Worm (Caenorhabditis elegans) whole organism, young adult: ENCODE data around the gene cyp-35C1.
A peak's percentile ranks its signal among the peaks of the same experiment; 100 is the strongest.

Source experiments
- B0261.1 ChIP-seq: sonication (generic microtip); optimal IDR thresholded peaks from 2 replicates; lab custom pipeline; 2016; ENCODE audit warnings: mild to moderate bottlenecking, missing genetic modification characterization, moderate library complexity, missing compliant biosample characterization
- B0336.3 ChIP-seq: fragments of 200-800 bp; sonication (Bioruptor generic); IDR thresholded peaks from 2 replicates; pipeline ENCODE4 v1.3.6; 2022; ENCODE audit warnings: missing genetic modification characterization, missing compliant biosample characterization
- D2030.7 ChIP-seq: fragments of 200-800 bp; sonication (Bioruptor generic); IDR thresholded peaks from 2 replicates; pipeline ENCODE4 v1.3.6; 2022; ENCODE audit warnings: missing genetic modification reagents, missing genetic modification characterization, missing compliant biosample characterization
- F22D6.2 ChIP-seq: sonication (generic microtip); optimal IDR thresholded peaks from 2 replicates; lab custom pipeline; 2016; ENCODE audit warnings: mild to moderate bottlenecking, missing genetic modification characterization, missing compliant biosample characterization
- F23B12.7 ChIP-seq: sonication (generic microtip); optimal IDR thresholded peaks from 2 replicates; lab custom pipeline; 2017; ENCODE audit warnings: missing genetic modification characterization, mild to moderate bottlenecking, missing compliant biosample characterization, antibody characterized with exemption, moderate library complexity; ENCODE audit not compliant: insufficient read depth
- F57A8.1 ChIP-seq: fragments of 200-800 bp; sonication (Bioruptor generic); optimal IDR thresholded peaks from 2 replicates; lab custom pipeline; 2018; ENCODE audit warnings: mild to moderate bottlenecking, missing genetic modification characterization, moderate library complexity, missing compliant biosample characterization
- K12H6.12 ChIP-seq: fragments of 200-800 bp; sonication (Bioruptor generic); optimal IDR thresholded peaks from 2 replicates; lab custom pipeline; 2018; ENCODE audit warnings: mild to moderate bottlenecking, missing genetic modification characterization, missing compliant biosample characterization
- Y53F4B.3 ChIP-seq: fragments of 200-800 bp; sonication (Bioruptor generic); IDR thresholded peaks from 2 replicates; pipeline ENCODE4 v1.3.6; 2022; ENCODE audit warnings: missing genetic modification reagents, missing genetic modification characterization, missing compliant biosample characterization
- ZK185.1 ChIP-seq: sonication (generic microtip); optimal IDR thresholded peaks from 2 replicates; lab custom pipeline; 2016; ENCODE audit warnings: mild to moderate bottlenecking, missing genetic modification characterization, missing compliant biosample characterization; ENCODE audit not compliant: poor library complexity, severe bottlenecking
- akir-1 ChIP-seq: fragments of 200-800 bp; sonication (Bioruptor generic); optimal IDR thresholded peaks from 2 replicates; lab custom pipeline; 2018; ENCODE audit warnings: mild to moderate bottlenecking, missing genetic modification characterization, moderate library complexity, missing compliant biosample characterization
- athp-1 ChIP-seq: sonication (generic microtip); optimal IDR thresholded peaks from 2 replicates; lab custom pipeline; 2017; ENCODE audit warnings: mild to moderate bottlenecking, missing genetic modification characterization, missing compliant biosample characterization
- attf-5 ChIP-seq: fragments of 200-800 bp; sonication (Bioruptor generic); optimal IDR thresholded peaks from 2 replicates; lab custom pipeline; 2018; ENCODE audit warnings: mild to moderate bottlenecking, missing genetic modification characterization, missing compliant biosample characterization
- bed-2 ChIP-seq: fragments of 200-800 bp; sonication (Bioruptor generic); IDR thresholded peaks from 2 replicates; pipeline ENCODE4 v1.3.6; 2022; ENCODE audit warnings: missing genetic modification reagents, missing genetic modification characterization, missing compliant biosample characterization
- ccch-3 ChIP-seq: fragments of 200-800 bp; sonication (Bioruptor generic); optimal IDR thresholded peaks from 2 replicates; lab custom pipeline; 2018; ENCODE audit warnings: mild to moderate bottlenecking, missing genetic modification characterization, missing compliant biosample characterization
- cebp-2 ChIP-seq: fragments of 200-800 bp; sonication (Bioruptor generic); IDR thresholded peaks from 2 replicates; pipeline ENCODE4 v1.3.6; 2022; ENCODE audit warnings: missing genetic modification characterization, missing compliant biosample characterization
- ceh-100 ChIP-seq: fragments of 200-800 bp; sonication (Bioruptor generic); IDR thresholded peaks from 2 replicates; pipeline ENCODE4 v1.3.6; 2022; ENCODE audit warnings: missing genetic modification reagents, missing genetic modification characterization, missing compliant biosample characterization
- ceh-40 ChIP-seq: fragments of 200-800 bp; sonication (Bioruptor generic); IDR thresholded peaks from 2 replicates; pipeline ENCODE4 v1.3.6; 2022; ENCODE audit warnings: missing genetic modification characterization, missing compliant biosample characterization
- ceh-79 ChIP-seq: sonication (generic microtip); optimal IDR thresholded peaks from 2 replicates; lab custom pipeline; 2017; ENCODE audit warnings: mild to moderate bottlenecking, missing genetic modification characterization, missing compliant biosample characterization
- efl-1 ChIP-seq: fragments of 150-350 bp; optimal IDR thresholded peaks from 2 replicates; lab custom pipeline; 2014; ENCODE audit warnings: missing biosample characterization, missing genetic modification reagents, missing genetic modification characterization
- fkh-3 ChIP-seq: sonication (generic microtip); optimal IDR thresholded peaks from 2 replicates; lab custom pipeline; 2016; ENCODE audit warnings: mild to moderate bottlenecking, missing genetic modification characterization, missing compliant biosample characterization
- gei-17 ChIP-seq: fragments of 200-800 bp; sonication (Bioruptor generic); optimal IDR thresholded peaks from 2 replicates; lab custom pipeline; 2018; ENCODE audit warnings: mild to moderate bottlenecking, missing genetic modification characterization, missing compliant biosample characterization
- him-1 ChIP-seq: sonication (generic microtip); optimal IDR thresholded peaks from 2 replicates; lab custom pipeline; 2016; ENCODE audit warnings: missing genotype, missing genetic modification reagents, missing genetic modification characterization, missing compliant biosample characterization
- hrde-1 ChIP-seq: sonication (generic microtip); optimal IDR thresholded peaks from 2 replicates; lab custom pipeline; 2016; ENCODE audit warnings: missing genetic modification characterization, mild to moderate bottlenecking, missing compliant biosample characterization, moderate library complexity, missing genotype, missing genetic modification reagents, borderline replicate concordance
- lin-35 ChIP-seq, 3 experiments: fragments of 150-350 bp in 2 of 3; sonication (generic microtip) in 1 of 3; optimal IDR thresholded peaks; 2 replicates each; lab custom pipeline; 2014 to 2018; ENCODE audit warnings: missing biosample characterization in 3 of 3, missing genetic modification characterization in 3 of 3, missing genetic modification reagents in 3 of 3
- lin-40 ChIP-seq: sonication (generic microtip); optimal IDR thresholded peaks from 2 replicates; lab custom pipeline; 2016; ENCODE audit warnings: missing genetic modification characterization, mild to moderate bottlenecking, missing compliant biosample characterization, missing genotype, missing genetic modification reagents
- lsl-1 ChIP-seq: fragments of 200-800 bp; sonication (Bioruptor generic); optimal IDR thresholded peaks from 2 replicates; lab custom pipeline; 2018; ENCODE audit warnings: mild to moderate bottlenecking, missing genetic modification characterization, moderate library complexity, missing compliant biosample characterization
- madf-10 ChIP-seq: sonication (generic microtip); optimal IDR thresholded peaks from 2 replicates; lab custom pipeline; 2016; ENCODE audit warnings: mild to moderate bottlenecking, missing genetic modification characterization, missing compliant biosample characterization
- madf-8 ChIP-seq: fragments of 200-800 bp; sonication (Bioruptor generic); conservative IDR thresholded peaks from 2 replicates; pipeline ENCODE4 v1.3.6; 2022; ENCODE audit warnings: missing genetic modification reagents, missing genetic modification characterization, missing compliant biosample characterization
- nhr-179 ChIP-seq: sonication (generic microtip); optimal IDR thresholded peaks from 2 replicates; lab custom pipeline; 2016; ENCODE audit warnings: mild to moderate bottlenecking, missing genetic modification characterization, missing compliant biosample characterization
- nhr-27 ChIP-seq: fragments of 200-800 bp; sonication (Bioruptor generic); optimal IDR thresholded peaks from 2 replicates; lab custom pipeline; 2018; ENCODE audit warnings: mild to moderate bottlenecking, missing genetic modification characterization, moderate library complexity, missing compliant biosample characterization
- nhr-80 ChIP-seq: sonication (generic microtip); optimal IDR thresholded peaks from 2 replicates; lab custom pipeline; 2016; ENCODE audit warnings: missing genetic modification characterization, missing compliant biosample characterization
- nhr-90 ChIP-seq: sonication (generic microtip); optimal IDR thresholded peaks from 2 replicates; lab custom pipeline; 2016; ENCODE audit warnings: missing genotype, mild to moderate bottlenecking, missing genetic modification characterization, missing compliant biosample characterization
- pha-4 ChIP-seq: fragments of 150-350 bp; sonication (generic microtip); optimal IDR thresholded peaks from 2 replicates; lab custom pipeline; 2014; ENCODE audit warnings: missing biosample characterization, missing genetic modification reagents, missing genetic modification characterization
- rec-8 ChIP-seq, 2 experiments: sonication (generic microtip); optimal IDR thresholded peaks; 2 replicates each; lab custom pipeline; 2016; ENCODE audit warnings: mild to moderate bottlenecking in 2 of 2, missing genetic modification characterization in 2 of 2, missing genetic modification reagents in 2 of 2, missing genotype in 2 of 2, missing biosample characterization in 1 of 2, missing compliant biosample characterization in 1 of 2, moderate library complexity in 1 of 2
- repo-1 ChIP-seq: sonication (generic microtip); optimal IDR thresholded peaks from 2 replicates; lab custom pipeline; 2017; ENCODE audit warnings: mild to moderate bottlenecking, missing genetic modification characterization, missing compliant biosample characterization
- snpc-1.1 ChIP-seq: sonication (generic microtip); optimal IDR thresholded peaks from 2 replicates; lab custom pipeline; 2017; ENCODE audit warnings: missing genetic modification characterization, mild to moderate bottlenecking, missing compliant biosample characterization, antibody characterized with exemption, moderate library complexity, missing genotype, missing genetic modification reagents; ENCODE audit not compliant: insufficient read depth
- snpc-4 ChIP-seq, 5 experiments: fragments of 150-350 bp in 1 of 5; sonication (generic microtip) in 4 of 5; optimal IDR thresholded peaks; 2 replicates each; lab custom pipeline; 2014 to 2018; ENCODE audit warnings: missing genetic modification characterization in 5 of 5, missing biosample characterization in 3 of 5, antibody characterized with exemption in 2 of 5, mild to moderate bottlenecking in 2 of 5, missing compliant biosample characterization in 2 of 5, missing genotype in 2 of 5, moderate library complexity in 2 of 5, missing genetic modification reagents in 1 of 5
- somi-1 ChIP-seq: fragments of 200-800 bp; sonication (Bioruptor generic); optimal IDR thresholded peaks from 2 replicates; lab custom pipeline; 2018; ENCODE audit warnings: mild to moderate bottlenecking, missing genetic modification characterization, missing compliant biosample characterization
- tbp1 ChIP-seq: fragments of 200-800 bp; sonication (Bioruptor generic); optimal IDR thresholded peaks from 2 replicates; lab custom pipeline; 2018; ENCODE audit warnings: mild to moderate bottlenecking, missing genetic modification characterization, missing compliant biosample characterization
- tbx-9 ChIP-seq: sonication (generic microtip); optimal IDR thresholded peaks from 2 replicates; lab custom pipeline; 2016; ENCODE audit warnings: borderline replicate concordance, missing genetic modification characterization, inconsistent platforms, missing compliant biosample characterization
- unc-62 ChIP-seq: fragments of 150-350 bp; optimal IDR thresholded peaks from 2 replicates; lab custom pipeline; 2014; ENCODE audit warnings: missing biosample characterization, missing genetic modification reagents, missing genetic modification characterization
- xnd-1 ChIP-seq: sonication (generic microtip); optimal IDR thresholded peaks from 2 replicates; lab custom pipeline; 2016; ENCODE audit warnings: missing genotype, missing genetic modification reagents, missing genetic modification characterization, missing compliant biosample characterization
- zfh-2 ChIP-seq: fragments of 200-800 bp; sonication (Bioruptor generic); conservative IDR thresholded peaks from 2 replicates; pipeline ENCODE4 v1.3.6; 2022; ENCODE audit warnings: missing genetic modification reagents, missing genetic modification characterization, missing compliant biosample characterization
- ztf-18 ChIP-seq: sonication (generic microtip); optimal IDR thresholded peaks from 2 replicates; lab custom pipeline; 2016; ENCODE audit warnings: missing genotype, mild to moderate bottlenecking, missing genetic modification characterization, missing compliant biosample characterization
- ztf-25 ChIP-seq: fragments of 200-800 bp; sonication (Bioruptor generic); IDR thresholded peaks from 2 replicates; pipeline ENCODE4 v1.3.6; 2022; ENCODE audit warnings: missing genetic modification reagents, missing genetic modification characterization, missing compliant biosample characterization
- ztf-26 ChIP-seq: sonication (generic microtip); optimal IDR thresholded peaks from 2 replicates; lab custom pipeline; 2017; ENCODE audit warnings: missing genetic modification characterization, missing compliant biosample characterization
- ztf-28 ChIP-seq: fragments of 200-800 bp; sonication (Bioruptor generic); IDR thresholded peaks from 2 replicates; pipeline ENCODE4 v1.3.6; 2022; ENCODE audit warnings: missing genetic modification reagents, missing genetic modification characterization, missing compliant biosample characterization

cyp-35C1 gene

DNA sequence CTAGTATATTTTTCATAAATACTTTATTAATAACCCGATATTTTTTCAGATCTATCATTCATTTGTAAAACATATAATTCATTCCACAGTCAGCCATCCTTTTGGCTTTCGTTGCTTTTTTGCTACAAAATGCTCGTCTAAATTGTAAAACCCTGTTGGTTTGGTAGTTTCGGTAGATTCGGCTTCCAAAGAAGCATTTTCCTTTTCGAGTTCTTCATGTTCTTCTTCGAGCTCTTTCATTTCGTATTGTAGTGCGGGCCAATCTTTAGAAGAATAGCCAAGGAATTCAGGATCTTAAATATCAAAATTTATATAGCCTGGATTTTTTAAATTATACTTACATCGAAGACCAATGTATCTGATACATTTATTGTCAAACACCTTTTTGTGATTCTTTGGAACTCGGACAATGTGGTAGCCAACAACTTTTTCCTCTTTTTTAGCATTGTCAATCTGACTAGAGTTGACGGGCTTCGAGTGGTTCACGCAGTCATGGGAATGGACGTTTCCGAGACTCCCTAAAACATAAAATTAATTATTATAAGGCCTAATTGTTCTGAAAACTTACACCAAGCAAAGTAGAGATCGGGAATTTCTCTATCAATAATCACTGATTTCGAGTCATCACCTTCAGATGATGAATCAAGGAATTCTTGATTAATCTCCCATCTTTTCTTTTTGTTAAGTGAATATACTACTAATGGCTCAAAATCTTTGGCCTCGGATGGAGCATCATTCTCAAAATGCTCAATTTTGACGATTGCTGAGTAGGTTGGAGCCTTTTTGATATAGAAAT, 10.0 kb upstream of the cyp-35C1 start:
- no peak for TF ChIP-seq tbp1 (GFP tag; lab: Kevin White, UChicago)
- no peak for TF ChIP-seq madf-8 (GFP tag; lab: Robert Waterston, UW)
- no peak for TF ChIP-seq zfh-2
- TF ChIP-seq D2030.7, result no peak
- no peak for TF ChIP-seq ztf-18 (tag; lab: Kevin White, UChicago)
- TF ChIP-seq ztf-26 (tag; lab: Kevin White, UChicago), result no peak
- no peak for TF ChIP-seq nhr-27 (tag; lab: Kevin White, UChicago)
- TF ChIP-seq athp-1 (tag; lab: Kevin White, UChicago), result peak; percentile 1
- TF ChIP-seq tbx-9 (tag; lab: Kevin White, UChicago), result no peak
- no peak for TF ChIP-seq ceh-79
- no peak for TF ChIP-seq attf-5 (GFP tag; lab: Kevin White, UChicago)
- no peak for TF ChIP-seq pha-4
- no peak for TF ChIP-seq K12H6.12
- TF ChIP-seq bed-2, result no peak
- TF ChIP-seq xnd-1, result no peak
- TF ChIP-seq lin-35 (GFP tag; optimal IDR thresholded peaks at IDR 0.05; lab: Kevin White, UChicago), result peak in 1 of 3 experiments; percentile 39
- no peak for TF ChIP-seq unc-62 (GFP tag; lab: Kevin White, UChicago)
- no peak for TF ChIP-seq nhr-80 (tag; lab: Kevin White, UChicago)
- no peak for TF ChIP-seq lsl-1 (GFP tag; lab: Kevin White, UChicago)
- no peak for TF ChIP-seq ztf-25
- TF ChIP-seq lin-40 (tag; lab: Kevin White, UChicago), result no peak
- TF ChIP-seq B0336.3 (GFP tag; lab: Robert Waterston, UW), result peak; percentile 15
- TF ChIP-seq Y53F4B.3, result no peak
- TF ChIP-seq ZK185.1 (tag; lab: Kevin White, UChicago), result no peak
- no peak for TF ChIP-seq fkh-3 (tag; lab: Kevin White, UChicago)
- no peak for TF ChIP-seq cebp-2 (GFP tag; lab: Robert Waterston, UW)
- TF ChIP-seq gei-17 (GFP tag; lab: Kevin White, UChicago), result no peak
- no peak for TF ChIP-seq snpc-1.1
- TF ChIP-seq nhr-90 (tag; lab: Kevin White, UChicago), result no peak
- TF ChIP-seq somi-1 (GFP tag; lab: Kevin White, UChicago), result no peak
- no peak for TF ChIP-seq ccch-3 (GFP tag; lab: Kevin White, UChicago)
- no peak for TF ChIP-seq ceh-40
- no peak for TF ChIP-seq B0261.1 (tag; lab: Kevin White, UChicago)
- TF ChIP-seq ceh-100 (GFP tag; lab: Robert Waterston, UW), result no peak
- no peak for TF ChIP-seq F57A8.1 (GFP tag; lab: Kevin White, UChicago)
- TF ChIP-seq hrde-1 (tag; lab: Kevin White, UChicago), result no peak
- TF ChIP-seq F22D6.2 (tag; lab: Kevin White, UChicago), result no peak
- no peak for TF ChIP-seq repo-1 (tag; lab: Kevin White, UChicago)
- TF ChIP-seq madf-10, result no peak
- TF ChIP-seq efl-1, result no peak
- TF ChIP-seq akir-1 (GFP tag; lab: Kevin White, UChicago), result no peak
- TF ChIP-seq ztf-28, result peak; percentile 33; the same call in 1 of the 2 replicates
- TF ChIP-seq rec-8 (tag; optimal IDR thresholded peaks at IDR 0.05; lab: Kevin White, UChicago), result no peak
- TF ChIP-seq F23B12.7 (tag; lab: Kevin White, UChicago), result no peak
- TF ChIP-seq snpc-4 (GFP tag; optimal IDR thresholded peaks at IDR 0.05; lab: Kevin White, UChicago), result no peak
- TF ChIP-seq snpc-4 (tag; optimal IDR thresholded peaks at IDR 0.05; lab: Kevin White, UChicago), result no peak
- no peak for TF ChIP-seq him-1 (tag; lab: Kevin White, UChicago)
- no peak for TF ChIP-seq nhr-179 (tag; lab: Kevin White, UChicago)
